Fruit fly (Drosophila melanogaster): ENCODE data around the gene CG5478.

Gene CG5478

dm6 chr3R:15934952-15935351, 1.4 kb upstream of the CG5478 start, which contains the start of gene Sap47:
Gene Sap47, plus strand, starts transcription at chr3R:15935100.
- TF ChIP-seq CG8478 (optimal IDR thresholded peaks at IDR 0.05) = no peak

- TF ChIP-seq pan (optimal IDR thresholded peaks at IDR 0.05) (no peak), EcR (GFP tag; optimal IDR thresholded peaks at IDR 0.05) (no peak), Dll (optimal IDR thresholded peaks at IDR 0.05) (no peak), psq (optimal IDR thresholded peaks at IDR 0.05) (no peak)
Measured at dm6 chr3R:15930050-15930449, 3.5 kb downstream of the CG5478 start.

- TF ChIP-seq usp (GFP tag; optimal IDR thresholded peaks at IDR 0.05) (no peak), pan (optimal IDR thresholded peaks at IDR 0.05) (no peak), Dll (optimal IDR thresholded peaks at IDR 0.05) (no peak), psq (optimal IDR thresholded peaks at IDR 0.05) (no peak)
Measured at dm6 chr3R:15928127-15928526, 5.4 kb downstream of the CG5478 start.

dm6 chr3R:15927172-15927571, 6.4 kb downstream of the CG5478 start:
- TF ChIP-seq Dll (optimal IDR thresholded peaks at IDR 0.05) = no peak
- TF ChIP-seq pan (optimal IDR thresholded peaks at IDR 0.05) = no peak
- TF ChIP-seq EcR (GFP tag; optimal IDR thresholded peaks at IDR 0.05) = no peak
- TF ChIP-seq usp (GFP tag; optimal IDR thresholded peaks at IDR 0.05) = no peak
- no peak for TF ChIP-seq psq (optimal IDR thresholded peaks at IDR 0.05)
- no peak for TF ChIP-seq CG8478 (optimal IDR thresholded peaks at IDR 0.05)

- TF ChIP-seq usp (GFP tag; optimal IDR thresholded peaks at IDR 0.05) = no peak
- no peak for TF ChIP-seq pan (optimal IDR thresholded peaks at IDR 0.05)
- no peak for TF ChIP-seq EcR (GFP tag; optimal IDR thresholded peaks at IDR 0.05)
- no peak for TF ChIP-seq psq (optimal IDR thresholded peaks at IDR 0.05)
- no peak for TF ChIP-seq Dll (optimal IDR thresholded peaks at IDR 0.05)
- TF ChIP-seq CG8478 (optimal IDR thresholded peaks at IDR 0.05) = no peak
Measured at dm6 chr3R:15925939-15926338, 7.6 kb downstream of the CG5478 start.

DNA sequence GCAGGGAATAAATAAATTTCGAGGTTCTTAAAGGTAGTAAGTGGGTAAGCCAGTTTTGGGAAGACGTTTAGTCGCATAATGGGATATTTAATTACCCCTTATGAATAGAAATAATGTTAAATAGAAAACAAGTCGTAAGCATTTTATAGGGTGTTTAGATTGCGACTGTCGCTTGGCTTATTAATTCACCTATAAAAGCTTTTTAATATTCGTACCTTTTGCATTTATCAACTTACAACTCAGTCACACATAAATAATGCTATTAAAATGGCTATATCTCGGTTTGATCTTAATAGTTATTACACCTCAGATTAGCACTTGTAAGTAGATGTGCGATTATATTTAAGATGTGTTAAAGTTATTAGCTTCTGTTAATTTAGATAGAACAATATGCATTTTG, 8.2 kb downstream of the CG5478 start, which contains the start of gene CG34276:
Gene CG34276 (plus strand): TSS at position 301 of the 400 bp plus-strand sequence.
- TF ChIP-seq Dll (optimal IDR thresholded peaks at IDR 0.05) (no peak), psq (optimal IDR thresholded peaks at IDR 0.05) (no peak), EcR (GFP tag; optimal IDR thresholded peaks at IDR 0.05) (no peak), CG8478 (optimal IDR thresholded peaks at IDR 0.05) (no peak), pan (optimal IDR thresholded peaks at IDR 0.05) (no peak), usp (GFP tag; optimal IDR thresholded peaks at IDR 0.05) (no peak)

DNA sequence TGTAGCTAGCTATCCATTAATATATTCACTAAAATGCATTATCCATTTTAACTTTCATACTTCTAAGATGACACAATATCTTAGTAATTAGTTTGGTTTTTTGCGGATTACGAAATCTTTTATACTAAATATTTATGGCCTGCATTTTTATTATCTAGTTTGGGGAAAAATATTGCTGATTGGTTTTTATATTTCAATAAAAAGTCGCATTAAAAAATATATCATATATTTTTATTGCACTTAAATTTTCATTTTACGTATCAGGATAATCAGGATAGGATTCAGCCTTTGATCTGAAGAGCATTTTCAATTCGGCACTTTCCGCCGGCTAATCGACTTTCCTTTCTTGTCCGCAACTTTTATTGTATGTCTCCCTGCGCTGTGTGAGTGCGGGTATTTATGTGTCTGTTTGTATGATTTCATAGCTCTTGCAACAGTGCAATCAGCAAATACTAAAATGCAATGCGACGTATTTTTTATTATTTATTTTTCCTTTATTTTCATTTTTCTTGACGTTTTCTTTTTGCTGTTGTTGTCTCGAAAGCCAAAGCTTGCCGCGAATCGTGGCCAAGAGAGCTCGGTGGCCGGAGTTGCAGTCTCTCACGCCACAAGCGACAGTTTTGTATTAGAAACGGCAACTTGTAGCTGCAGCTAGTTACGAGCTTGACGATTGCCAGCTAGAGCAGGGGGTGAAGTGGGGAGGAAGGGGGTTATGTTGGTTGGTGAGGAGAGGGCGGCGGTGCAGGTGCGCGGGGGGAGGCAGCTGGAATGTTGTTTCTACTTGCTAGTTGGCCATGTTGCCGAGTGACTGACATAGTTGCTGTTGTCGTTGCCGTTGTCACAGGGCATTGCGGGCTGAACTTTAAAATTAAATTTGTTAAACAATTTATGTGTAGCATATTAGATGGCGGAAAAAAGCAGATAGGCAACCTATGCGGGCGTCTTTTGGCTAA, 10.6 kb downstream of the CG5478 start:
- TF ChIP-seq psq (optimal IDR thresholded peaks at IDR 0.05) = no peak
- TF ChIP-seq CG8478 (optimal IDR thresholded peaks at IDR 0.05) = no peak
- no peak for TF ChIP-seq EcR (GFP tag; optimal IDR thresholded peaks at IDR 0.05)
- TF ChIP-seq Dll (optimal IDR thresholded peaks at IDR 0.05) = no peak
- TF ChIP-seq pan (optimal IDR thresholded peaks at IDR 0.05) = no peak
- TF ChIP-seq usp (GFP tag; optimal IDR thresholded peaks at IDR 0.05) = no peak

DNA sequence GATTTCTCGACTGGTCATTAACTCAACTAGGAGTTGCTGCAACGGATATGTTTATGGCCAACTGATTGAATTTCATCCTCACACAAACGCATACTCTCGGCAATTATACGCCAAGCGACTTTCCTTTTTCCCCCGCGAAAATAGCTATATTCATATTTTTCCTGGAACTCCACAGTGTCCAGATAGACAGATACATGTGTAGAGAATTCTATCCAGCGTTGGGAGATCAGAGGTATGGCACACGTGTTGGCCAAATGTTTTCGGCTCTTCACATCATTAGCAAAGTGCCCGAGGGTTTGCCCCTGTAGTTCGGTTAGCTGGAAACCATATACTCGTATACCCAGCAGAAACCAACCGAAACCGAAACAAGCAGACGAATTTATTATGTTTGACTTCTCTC, 11.8 kb downstream of the CG5478 start:
- no peak for TF ChIP-seq Dll (optimal IDR thresholded peaks at IDR 0.05)
- TF ChIP-seq EcR (GFP tag; optimal IDR thresholded peaks at IDR 0.05) = no peak
- TF ChIP-seq pan (optimal IDR thresholded peaks at IDR 0.05) = no peak
- no peak for TF ChIP-seq usp (GFP tag; optimal IDR thresholded peaks at IDR 0.05)
- no peak for TF ChIP-seq CG8478 (optimal IDR thresholded peaks at IDR 0.05)
- no peak for TF ChIP-seq psq (optimal IDR thresholded peaks at IDR 0.05)

DNA sequence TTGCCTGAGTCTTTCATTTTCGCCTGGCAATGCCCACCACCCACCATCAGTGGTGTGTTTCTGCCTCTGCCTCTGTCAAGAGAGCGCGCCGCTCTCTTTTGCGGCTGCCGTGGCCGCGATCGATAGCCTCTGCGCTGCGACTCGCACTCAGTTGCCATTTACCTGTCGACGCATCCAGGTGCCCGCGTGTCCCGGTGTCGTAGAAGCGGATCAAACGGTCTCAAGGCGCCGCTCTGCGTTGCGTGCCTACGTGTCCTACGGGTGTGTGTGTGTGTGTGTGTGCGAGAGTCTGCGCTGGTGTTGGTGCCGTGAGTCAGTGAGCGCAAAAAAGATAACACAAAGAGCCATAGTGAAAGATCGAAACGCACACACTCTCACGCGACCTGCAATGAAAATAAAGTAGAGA, 12.8 kb downstream of the CG5478 start, which contains the start of gene Fbxl7:
Gene Fbxl7 (plus strand): TSS at position 148 of the 406 bp plus-strand sequence.
- TF ChIP-seq CG8478 (optimal IDR thresholded peaks at IDR 0.05) (no peak), usp (GFP tag; optimal IDR thresholded peaks at IDR 0.05) (no peak), Dll (optimal IDR thresholded peaks at IDR 0.05) (no peak), pan (optimal IDR thresholded peaks at IDR 0.05) (no peak), psq (optimal IDR thresholded peaks at IDR 0.05) (no peak), EcR (GFP tag; optimal IDR thresholded peaks at IDR 0.05) (no peak)

DNA sequence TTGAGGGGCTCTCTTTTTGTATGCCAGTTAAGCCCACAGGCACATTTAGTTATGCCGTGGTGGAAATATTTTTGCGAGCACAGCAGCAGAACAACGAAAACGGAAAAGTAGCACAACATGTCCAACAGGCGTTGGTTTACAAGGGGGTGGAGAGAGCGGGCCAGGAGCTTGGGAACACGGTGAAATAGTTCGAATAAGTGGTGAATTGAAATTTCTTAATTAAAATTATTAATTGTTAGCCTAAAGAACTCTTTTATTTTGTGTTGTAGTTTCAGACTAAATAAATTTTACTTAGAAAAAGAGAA, 13.4 kb downstream of the CG5478 start:
- TF ChIP-seq usp (GFP tag; optimal IDR thresholded peaks at IDR 0.05) = no peak
- TF ChIP-seq psq (optimal IDR thresholded peaks at IDR 0.05) = no peak
- no peak for TF ChIP-seq Dll (optimal IDR thresholded peaks at IDR 0.05)
- no peak for TF ChIP-seq EcR (GFP tag; optimal IDR thresholded peaks at IDR 0.05)
- no peak for TF ChIP-seq pan (optimal IDR thresholded peaks at IDR 0.05)
- TF ChIP-seq CG8478 (optimal IDR thresholded peaks at IDR 0.05) = no peak

DNA sequence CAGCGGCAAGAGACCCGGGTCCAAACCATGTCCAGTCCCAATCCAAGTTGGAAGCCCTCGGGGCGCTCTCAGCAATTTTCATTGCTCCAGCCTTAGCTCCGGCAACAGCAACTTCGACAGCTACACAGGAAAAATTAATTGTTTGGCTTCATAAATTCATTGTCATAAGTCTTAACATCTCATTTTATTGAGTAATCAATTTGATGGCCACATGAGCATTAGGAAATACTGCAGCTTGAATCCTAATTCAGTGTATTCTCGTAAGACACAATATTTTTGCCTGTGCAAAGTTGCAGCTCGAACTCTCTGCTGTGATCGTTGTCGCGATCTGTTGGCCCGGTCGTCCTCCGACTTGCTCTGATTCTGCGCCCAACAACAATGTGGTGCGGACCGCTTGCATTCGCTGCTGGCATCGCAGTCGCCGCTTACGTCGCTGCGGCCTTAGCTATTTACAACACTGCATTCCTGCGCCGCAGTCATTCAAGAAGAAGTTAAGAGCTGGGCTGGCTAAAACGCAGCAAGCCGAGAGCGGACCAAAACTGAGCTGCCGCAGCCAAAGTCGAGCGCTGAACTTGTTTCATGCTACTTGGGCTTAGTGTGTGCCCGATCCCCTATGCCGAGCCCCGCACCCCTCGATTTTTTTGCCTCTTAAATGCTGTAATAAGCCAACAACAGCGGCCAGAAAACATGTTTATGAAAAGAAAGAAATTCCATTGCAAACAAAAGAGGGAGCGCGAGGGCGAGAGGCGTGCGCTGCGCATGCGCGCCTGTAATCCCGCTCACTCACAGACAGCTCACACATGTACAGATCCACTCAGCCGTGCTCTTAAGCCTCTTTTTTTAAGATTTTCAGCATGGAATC, 13.9 kb downstream of the CG5478 start:
- no peak for TF ChIP-seq EcR (GFP tag; optimal IDR thresholded peaks at IDR 0.05)
- peak; percentile 76 for TF ChIP-seq Dll (optimal IDR thresholded peaks at IDR 0.05)

dm6 chr3R:15917907-15918306, 15.6 kb downstream of the CG5478 start, which contains the start of gene CG45105:
Gene CG45105, minus strand, starts transcription at chr3R:15918007.
- TF ChIP-seq psq (optimal IDR thresholded peaks at IDR 0.05) = no peak
- no peak for TF ChIP-seq CG8478 (optimal IDR thresholded peaks at IDR 0.05)
- no peak for TF ChIP-seq Dll (optimal IDR thresholded peaks at IDR 0.05)
- no peak for TF ChIP-seq usp (GFP tag; optimal IDR thresholded peaks at IDR 0.05)
- no peak for TF ChIP-seq pan (optimal IDR thresholded peaks at IDR 0.05)
- no peak for TF ChIP-seq EcR (GFP tag; optimal IDR thresholded peaks at IDR 0.05)
